Fruit fly (Drosophila melanogaster): Measurements from ENCODE around the gene CG4592.

dm6 chr2L:9890576-9890975 lies 30.9 kb upstream of the CG4592 start, which contains the start of the genes CG34183 and CG4537:
- TF ChIP-seq h (optimal IDR thresholded peaks at IDR 0.05) (no peak), psq (optimal IDR thresholded peaks at IDR 0.05) (no peak), insv (optimal IDR thresholded peaks at IDR 0.05) (no peak), Myc (optimal IDR thresholded peaks at IDR 0.05) (no peak)

Data from Kc167 (cell line).